Fruit fly (Drosophila melanogaster) whole organism, pupa: Measurements from ENCODE around the gene Acsx3.

ENCODE experiments used
- CG10348 ChIP-seq: fragments of 200-800 bp; sonication (Bioruptor generic); IDR thresholded peaks from 2 replicates; pipeline ENCODE4 v1.3.6; 2022; ENCODE audit warnings: missing biosample characterization, missing genetic modification characterization
- CG12605 ChIP-seq: fragments of 200-800 bp; sonication (Bioruptor generic); IDR thresholded peaks from 2 replicates; pipeline ENCODE4 v1.3.6; 2022; ENCODE audit warnings: missing biosample characterization, missing genetic modification characterization
- CG13204 ChIP-seq: fragments of 200-800 bp; sonication (Bioruptor generic); optimal IDR thresholded peaks from 2 replicates; lab custom pipeline; 2018; ENCODE audit warnings: missing biosample characterization, mild to moderate bottlenecking, missing genetic modification characterization, moderate library complexity
- CG14655 ChIP-seq: fragments of 200-800 bp; sonication (Bioruptor generic); optimal IDR thresholded peaks from 3 replicates; lab custom pipeline; 2017; ENCODE audit warnings: mild to moderate bottlenecking, missing biosample characterization, missing genetic modification reagents, missing genetic modification characterization
- CG15710 ChIP-seq: fragments of 200-800 bp; sonication (Bioruptor generic); optimal IDR thresholded peaks from 2 replicates; lab custom pipeline; 2018; ENCODE audit warnings: missing biosample characterization, mild to moderate bottlenecking, missing genetic modification characterization, moderate library complexity
- CG32121 ChIP-seq: fragments of 200-800 bp; sonication (Bioruptor generic); IDR thresholded peaks from 2 replicates; pipeline ENCODE4 v1.3.6; 2022; ENCODE audit warnings: missing biosample characterization, missing genetic modification characterization
- CG4496 ChIP-seq: fragments of 200-800 bp; sonication (Bioruptor generic); IDR thresholded peaks from 3 replicates; pipeline ENCODE4 v1.3.6; 2022; ENCODE audit warnings: missing biosample characterization, missing genetic modification characterization
- CG8159 ChIP-seq: fragments of 200-800 bp; sonication (Bioruptor generic); optimal IDR thresholded peaks from 3 replicates; lab custom pipeline; 2018; ENCODE audit warnings: missing biosample characterization, mild to moderate bottlenecking, missing genetic modification characterization, moderate library complexity
- CG9948 ChIP-seq: fragments of 200-800 bp; sonication (Bioruptor generic); optimal IDR thresholded peaks from 2 replicates; lab custom pipeline; 2018; ENCODE audit warnings: missing biosample characterization, mild to moderate bottlenecking, missing genetic modification characterization, moderate library complexity
- D1 ChIP-seq: fragments of 200-800 bp; sonication (Bioruptor generic); optimal IDR thresholded peaks from 2 replicates; lab custom pipeline; 2018; ENCODE audit warnings: missing biosample characterization, mild to moderate bottlenecking, missing genetic modification characterization, moderate library complexity
- EcR ChIP-seq: fragments of 200-800 bp; sonication (Bioruptor generic); optimal IDR thresholded peaks from 3 replicates; lab custom pipeline; 2019; ENCODE audit warnings: missing biosample characterization, missing genetic modification characterization, mild to moderate bottlenecking, moderate library complexity, missing genetic modification reagents
- Ets98B ChIP-seq: fragments of 200-800 bp; sonication (Bioruptor generic); IDR thresholded peaks from 2 replicates; pipeline ENCODE4 v1.3.6; 2022; ENCODE audit warnings: missing biosample characterization, missing genetic modification characterization
- Pif1A ChIP-seq: fragments of 200-800 bp; sonication (Bioruptor generic); optimal IDR thresholded peaks from 3 replicates; lab custom pipeline; 2016; ENCODE audit warnings: missing biosample characterization, missing genetic modification characterization
- Pif1B ChIP-seq: fragments of 200-800 bp; sonication (Bioruptor generic); optimal IDR thresholded peaks from 3 replicates; lab custom pipeline; 2016; ENCODE audit warnings: missing biosample characterization, missing genetic modification characterization
- Snoo ChIP-seq: fragments of 200-800 bp; sonication (Bioruptor generic); optimal IDR thresholded peaks from 3 replicates; lab custom pipeline; 2017; ENCODE audit warnings: missing biosample characterization, mild to moderate bottlenecking, missing genetic modification characterization, inconsistent platforms
- fd96Ca ChIP-seq: fragments of 200-800 bp; sonication (Bioruptor generic); IDR thresholded peaks from 3 replicates; pipeline ENCODE4 v1.3.6; 2022; ENCODE audit warnings: missing biosample characterization, missing genetic modification characterization
- gl ChIP-seq: fragments of 200-800 bp; sonication (Bioruptor generic); optimal IDR thresholded peaks from 2 replicates; lab custom pipeline; 2018; ENCODE audit warnings: missing biosample characterization, mild to moderate bottlenecking, missing genetic modification characterization
- rn ChIP-seq: fragments of 200-800 bp; sonication (Bioruptor generic); IDR thresholded peaks from 2 replicates; pipeline ENCODE4 v1.3.6; 2022; ENCODE audit warnings: missing biosample characterization, missing genetic modification characterization

The Acsx3 gene

dm6 chr3R:19826355-19826754 is 45.3 kb downstream of the Acsx3 start:
- no peak for TF ChIP-seq fd96Ca (GFP tag; lab: Robert Waterston, UW)
- no peak for TF ChIP-seq Snoo
- TF ChIP-seq CG13204 (GFP tag; lab: Kevin White, UChicago), result no peak
- no peak for TF ChIP-seq Pif1B
- no peak for TF ChIP-seq CG15710 (tag; lab: Kevin White, UChicago)
- TF ChIP-seq CG8159 (tag; lab: Kevin White, UChicago), result no peak
- no peak for TF ChIP-seq rn
- TF ChIP-seq Ets98B (GFP tag; lab: Robert Waterston, UW), result no peak
- no peak for TF ChIP-seq CG10348 (GFP tag; lab: Robert Waterston, UW)
- TF ChIP-seq gl (tag; lab: Kevin White, UChicago), result no peak
- no peak for TF ChIP-seq CG32121

dm6 chr3R:19826806-19827328 is 45.8 kb downstream of the Acsx3 start:
- TF ChIP-seq gl (tag; lab: Kevin White, UChicago) (no peak), CG15710 (tag; lab: Kevin White, UChicago) (no peak), CG14655 (GFP tag; lab: Kevin White, UChicago) (no peak), CG4496 (GFP tag; lab: Robert Waterston, UW) (no peak), CG8159 (tag; lab: Kevin White, UChicago) (no peak), Snoo (no peak), CG13204 (GFP tag; lab: Kevin White, UChicago) (no peak)

- TF ChIP-seq CG13204 (GFP tag; lab: Kevin White, UChicago) (no peak), CG9948 (tag; lab: Kevin White, UChicago) (no peak), CG15710 (tag; lab: Kevin White, UChicago) (no peak), CG12605 (GFP tag; lab: Robert Waterston, UW) (no peak), fd96Ca (GFP tag; lab: Robert Waterston, UW) (no peak), CG4496 (GFP tag; lab: Robert Waterston, UW) (no peak), Pif1A (GFP tag; lab: Kevin White, UChicago) (no peak), D1 (tag; lab: Kevin White, UChicago) (no peak), Ets98B (GFP tag; lab: Robert Waterston, UW) (no peak), rn (no peak), CG14655 (GFP tag; lab: Kevin White, UChicago) (no peak), EcR (GFP tag; lab: Kevin White, UChicago) (no peak)
These were observed 49.9 kb downstream of the Acsx3 start for dm6 chr3R:19830973-19831372.
